Fruit fly (Drosophila melanogaster) whole organism, prepupa: ENCODE data around the gene Tbc1d22.

Experiments
- CG10631 ChIP-seq: fragments of 200-800 bp; sonication (Bioruptor generic); optimal IDR thresholded peaks from 2 replicates; lab custom pipeline; 2016; ENCODE audit warnings: missing biosample characterization, missing genetic modification characterization
- CG11762 ChIP-seq: fragments of 200-800 bp; sonication (Bioruptor generic); optimal IDR thresholded peaks from 3 replicates; lab custom pipeline; 2016; ENCODE audit warnings: missing biosample characterization, missing genetic modification characterization; ENCODE audit not compliant: insufficient read depth
- CG11902 ChIP-seq: fragments of 200-800 bp; sonication (Bioruptor generic); optimal IDR thresholded peaks from 3 replicates; lab custom pipeline; 2016; ENCODE audit warnings: missing biosample characterization, missing genetic modification characterization
- CG15336 ChIP-seq: fragments of 200-800 bp; sonication (Bioruptor generic); IDR thresholded peaks from 2 replicates; pipeline ENCODE4 v1.3.6; 2022; ENCODE audit warnings: missing biosample characterization, missing genetic modification characterization
- CG1621 ChIP-seq: fragments of 200-800 bp; sonication (Bioruptor generic); optimal IDR thresholded peaks from 3 replicates; lab custom pipeline; 2018; ENCODE audit warnings: missing biosample characterization, mild to moderate bottlenecking, missing genetic modification characterization
- CG16779 ChIP-seq: fragments of 200-800 bp; sonication (Bioruptor generic); optimal IDR thresholded peaks from 3 replicates; lab custom pipeline; 2017; ENCODE audit warnings: missing biosample characterization, mild to moderate bottlenecking, missing genetic modification characterization
- CG3032 ChIP-seq: fragments of 200-800 bp; optimal IDR thresholded peaks from 2 replicates; lab custom pipeline; 2019; ENCODE audit warnings: missing biosample characterization, mild to moderate bottlenecking, missing genetic modification characterization, moderate library complexity
- CG31627 ChIP-seq: fragments of 200-800 bp; sonication (Bioruptor generic); optimal IDR thresholded peaks from 3 replicates; lab custom pipeline; 2016; ENCODE audit warnings: missing biosample characterization, missing genetic modification characterization
- CG34406 ChIP-seq: fragments of 200-800 bp; sonication (Bioruptor generic); optimal IDR thresholded peaks from 3 replicates; lab custom pipeline; 2016; ENCODE audit warnings: missing biosample characterization, missing genetic modification characterization
- CG3919 ChIP-seq: fragments of 200-800 bp; sonication (Bioruptor generic); optimal IDR thresholded peaks from 3 replicates; lab custom pipeline; 2016; ENCODE audit warnings: missing biosample characterization, missing genetic modification characterization
- CG6163 ChIP-seq: fragments of 200-800 bp; sonication (Bioruptor generic); IDR thresholded peaks from 3 replicates; pipeline ENCODE4 v1.3.6; 2022; ENCODE audit warnings: missing biosample characterization, missing genetic modification characterization
- CG6792 ChIP-seq: fragments of 200-800 bp; sonication (Bioruptor generic); optimal IDR thresholded peaks from 3 replicates; lab custom pipeline; 2016; ENCODE audit warnings: missing biosample characterization, missing genetic modification characterization
- CG6808 ChIP-seq: fragments of 200-800 bp; sonication (Bioruptor generic); optimal IDR thresholded peaks from 3 replicates; lab custom pipeline; 2017; ENCODE audit warnings: missing biosample characterization, missing genetic modification characterization, mild to moderate bottlenecking, moderate library complexity, missing genetic modification reagents
- CG8119 ChIP-seq: fragments of 200-800 bp; sonication (Bioruptor generic); IDR thresholded peaks from 3 replicates; pipeline ENCODE4 v1.3.6; 2022; ENCODE audit warnings: missing biosample characterization, missing genetic modification characterization
- CG8632 ChIP-seq: fragments of 200-800 bp; sonication (Bioruptor generic); optimal IDR thresholded peaks from 3 replicates; lab custom pipeline; 2016; ENCODE audit warnings: missing biosample characterization, missing genetic modification characterization
- Eip75B ChIP-seq: fragments of 200-800 bp; sonication (Bioruptor generic); optimal IDR thresholded peaks from 3 replicates; lab custom pipeline; 2016; ENCODE audit warnings: missing biosample characterization, missing genetic modification characterization
- Eip78C ChIP-seq: fragments of 200-800 bp; sonication (Bioruptor generic); peaks from one replicate; lab custom pipeline; 2016; ENCODE audit warnings: missing biosample characterization, missing genetic modification characterization
- Eip93F ChIP-seq: fragments of 200-800 bp; sonication (Bioruptor generic); optimal IDR thresholded peaks from 2 replicates; lab custom pipeline; 2016; ENCODE audit warnings: missing biosample characterization, mild to moderate bottlenecking, missing genetic modification characterization
- Ets21C ChIP-seq: fragments of 200-800 bp; sonication (Bioruptor generic); optimal IDR thresholded peaks from 3 replicates; lab custom pipeline; 2016; ENCODE audit warnings: missing biosample characterization, missing genetic modification characterization
- Ets96B ChIP-seq: fragments of 200-800 bp; optimal IDR thresholded peaks from 2 replicates; lab custom pipeline; 2019; ENCODE audit warnings: missing biosample characterization, mild to moderate bottlenecking, missing genetic modification characterization, moderate library complexity
- Gug ChIP-seq: fragments of 200-800 bp; sonication (Bioruptor generic); IDR thresholded peaks from 2 replicates; pipeline ENCODE4 v1.3.6; 2022; ENCODE audit warnings: missing biosample characterization, missing genetic modification characterization
- Hr38 ChIP-seq: sonication (Bioruptor generic); optimal IDR thresholded peaks from 2 replicates; lab custom pipeline; 2016; ENCODE audit warnings: missing biosample characterization, missing genetic modification characterization
- Hr39 ChIP-seq: fragments of 200-800 bp; sonication (Bioruptor generic); optimal IDR thresholded peaks from 2 replicates; lab custom pipeline; 2016; ENCODE audit warnings: missing biosample characterization, missing genetic modification characterization
- Lpt ChIP-seq: fragments of 200-800 bp; sonication (Bioruptor generic); optimal IDR thresholded peaks from 3 replicates; lab custom pipeline; 2016; ENCODE audit warnings: missing biosample characterization, missing genetic modification characterization
- Met ChIP-seq: fragments of 200-800 bp; sonication (Bioruptor generic); optimal IDR thresholded peaks from 3 replicates; lab custom pipeline; 2016; ENCODE audit warnings: missing biosample characterization, missing genetic modification characterization
- OdsH ChIP-seq: fragments of 200-800 bp; sonication (Bioruptor generic); optimal IDR thresholded peaks from 3 replicates; lab custom pipeline; 2016; ENCODE audit warnings: missing biosample characterization, missing genetic modification characterization
- Sox102F ChIP-seq: fragments of 200-800 bp; sonication (Bioruptor generic); optimal IDR thresholded peaks from 2 replicates; lab custom pipeline; 2016; ENCODE audit warnings: missing biosample characterization, mild to moderate bottlenecking, missing genetic modification characterization
- Sox14 ChIP-seq: fragments of 200-800 bp; sonication (Bioruptor generic); optimal IDR thresholded peaks from 3 replicates; lab custom pipeline; 2016; ENCODE audit warnings: missing biosample characterization, missing genetic modification characterization
- achi ChIP-seq: fragments of 200-800 bp; sonication (Bioruptor generic); optimal IDR thresholded peaks from 3 replicates; lab custom pipeline; 2016; ENCODE audit warnings: missing biosample characterization, missing genetic modification characterization
- acj6 ChIP-seq: fragments of 200-800 bp; sonication (Bioruptor generic); optimal IDR thresholded peaks from 3 replicates; lab custom pipeline; 2016; ENCODE audit warnings: missing biosample characterization, missing genetic modification characterization
- cyc ChIP-seq: fragments of 200-800 bp; sonication (Bioruptor generic); optimal IDR thresholded peaks from 3 replicates; lab custom pipeline; 2016; ENCODE audit warnings: missing biosample characterization, missing genetic modification characterization
- dac ChIP-seq: fragments of 200-800 bp; sonication (Bioruptor generic); optimal IDR thresholded peaks from 2 replicates; lab custom pipeline; 2017; ENCODE audit warnings: missing biosample characterization, mild to moderate bottlenecking, missing genetic modification characterization
- eg ChIP-seq: fragments of 200-800 bp; sonication (Bioruptor generic); IDR thresholded peaks from 3 replicates; pipeline ENCODE4 v1.3.6; 2022; ENCODE audit warnings: missing biosample characterization, missing genetic modification characterization
- esn ChIP-seq: fragments of 200-800 bp; sonication (Bioruptor generic); optimal IDR thresholded peaks from 2 replicates; lab custom pipeline; 2016; ENCODE audit warnings: missing biosample characterization, mild to moderate bottlenecking, missing genetic modification characterization, moderate library complexity
- fd85E ChIP-seq: fragments of 200-800 bp; sonication (Bioruptor generic); optimal IDR thresholded peaks from 3 replicates; lab custom pipeline; 2016; ENCODE audit warnings: missing biosample characterization, missing genetic modification characterization
- fkh ChIP-seq: fragments of 200-800 bp; sonication (Bioruptor generic); optimal IDR thresholded peaks from 3 replicates; lab custom pipeline; 2017; ENCODE audit warnings: missing biosample characterization, mild to moderate bottlenecking, missing genetic modification characterization, moderate library complexity
- lz ChIP-seq: fragments of 200-800 bp; sonication (Bioruptor generic); optimal IDR thresholded peaks from 3 replicates; lab custom pipeline; 2016; ENCODE audit warnings: missing biosample characterization, missing genetic modification characterization
- net ChIP-seq: fragments of 200-800 bp; sonication (Bioruptor generic); optimal IDR thresholded peaks from 3 replicates; lab custom pipeline; 2016; ENCODE audit warnings: missing biosample characterization, missing genetic modification characterization
- pdm3 ChIP-seq: fragments of 200-800 bp; sonication (Bioruptor generic); optimal IDR thresholded peaks from 3 replicates; lab custom pipeline; 2016; ENCODE audit warnings: missing biosample characterization, missing genetic modification characterization
- spab ChIP-seq: fragments of 200-800 bp; sonication (Bioruptor generic); optimal IDR thresholded peaks from 2 replicates; lab custom pipeline; 2017; ENCODE audit warnings: missing biosample characterization, mild to moderate bottlenecking, missing genetic modification characterization, missing genetic modification reagents
- ss ChIP-seq, 2 experiments: fragments of 200-800 bp; sonication (Bioruptor generic); optimal IDR thresholded peaks; 2 replicates in 1 of 2; 3 replicates in 1 of 2; lab custom pipeline; 2017 to 2018; ENCODE audit warnings: mild to moderate bottlenecking in 2 of 2, missing biosample characterization in 2 of 2, missing genetic modification characterization in 2 of 2, moderate library complexity in 1 of 2
- svp ChIP-seq: fragments of 200-800 bp; sonication (Bioruptor generic); peaks from one replicate; lab custom pipeline; 2016; ENCODE audit warnings: missing biosample characterization, missing genetic modification characterization
- vri ChIP-seq: fragments of 200-800 bp; sonication (Bioruptor generic); optimal IDR thresholded peaks from 3 replicates; lab custom pipeline; 2016; ENCODE audit warnings: missing biosample characterization, mild to moderate bottlenecking, missing genetic modification characterization

Gene Tbc1d22

DNA sequence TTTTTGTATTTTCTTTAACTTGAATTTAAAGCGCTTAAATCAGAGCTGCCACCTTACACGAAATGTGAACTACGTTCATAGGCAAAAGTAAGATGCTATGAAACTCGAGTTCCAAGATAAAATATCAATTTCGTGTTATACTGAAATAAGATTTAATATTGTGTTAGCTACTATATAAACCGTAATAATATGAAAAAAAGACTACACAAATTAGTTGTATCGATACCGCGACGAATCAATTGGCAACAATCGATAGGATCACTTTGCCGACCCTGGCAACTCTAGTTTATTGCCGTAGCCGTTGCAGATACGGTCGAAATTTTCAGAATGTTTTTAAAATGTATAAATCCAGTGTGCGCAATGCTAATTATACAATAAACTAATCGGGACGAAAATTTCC is 38.5 kb downstream of the Tbc1d22 start, which contains the start of gene SNF4Agamma:
Gene SNF4Agamma (plus strand): TSS at position 282 of the 400 bp plus-strand sequence.
- TF ChIP-seq Hr39 (GFP tag; lab: Kevin White, UChicago) (peak; percentile 9), CG1621 (tag; lab: Kevin White, UChicago) (peak; percentile 77), Eip75B (GFP tag; lab: Kevin White, UChicago) (no peak), CG16779 (tag; lab: Kevin White, UChicago) (no peak), esn (GFP tag; lab: Kevin White, UChicago) (peak; percentile 55), Ets21C (GFP tag; lab: Kevin White, UChicago) (no peak), pdm3 (GFP tag; lab: Kevin White, UChicago) (no peak), Eip78C (peak; percentile 73), CG3032 (tag; lab: Kevin White, UChicago) (peak; percentile 6), OdsH (GFP tag; lab: Kevin White, UChicago) (no peak), cyc (GFP tag; lab: Kevin White, UChicago) (no peak), CG11762 (GFP tag; lab: Kevin White, UChicago) (no peak), CG34406 (no peak), CG31627 (GFP tag; lab: Kevin White, UChicago) (peak; percentile 16), acj6 (GFP tag; lab: Kevin White, UChicago) (peak; percentile 2), CG6163 (no peak), lz (peak; percentile 51), CG10631 (peak; percentile 25), CG11902 (GFP tag; lab: Kevin White, UChicago) (no peak), Sox102F (GFP tag; lab: Kevin White, UChicago) (no peak), CG6792 (GFP tag; lab: Kevin White, UChicago) (no peak), vri (no peak), spab (GFP tag; lab: Kevin White, UChicago) (no peak)

DNA sequence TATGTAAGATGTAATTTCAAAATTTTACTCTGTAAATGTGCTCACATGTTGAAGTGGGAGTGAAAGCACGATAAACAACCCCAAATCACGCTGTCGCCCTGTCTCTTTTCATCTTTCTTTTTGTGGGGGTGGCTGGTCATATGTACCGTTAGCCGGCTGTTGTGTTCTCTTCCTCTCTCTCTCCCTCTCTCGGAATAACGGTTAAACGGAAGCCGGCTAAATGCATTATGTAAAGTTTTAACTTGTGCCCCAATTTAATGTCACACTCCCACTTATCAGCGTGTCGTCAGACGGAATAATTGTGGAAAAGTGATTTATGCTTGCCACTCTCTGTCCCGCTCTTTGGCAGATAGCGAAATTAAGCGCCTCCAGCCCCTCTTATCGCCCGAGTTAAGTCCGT is 39.3 kb downstream of the Tbc1d22 start:
- TF ChIP-seq vri, result peak; percentile 65
- no peak for TF ChIP-seq ss (GFP tag; optimal IDR thresholded peaks at IDR 0.05; lab: Kevin White, UChicago)
- TF ChIP-seq, all 60 proteins: peak for 1

DNA sequence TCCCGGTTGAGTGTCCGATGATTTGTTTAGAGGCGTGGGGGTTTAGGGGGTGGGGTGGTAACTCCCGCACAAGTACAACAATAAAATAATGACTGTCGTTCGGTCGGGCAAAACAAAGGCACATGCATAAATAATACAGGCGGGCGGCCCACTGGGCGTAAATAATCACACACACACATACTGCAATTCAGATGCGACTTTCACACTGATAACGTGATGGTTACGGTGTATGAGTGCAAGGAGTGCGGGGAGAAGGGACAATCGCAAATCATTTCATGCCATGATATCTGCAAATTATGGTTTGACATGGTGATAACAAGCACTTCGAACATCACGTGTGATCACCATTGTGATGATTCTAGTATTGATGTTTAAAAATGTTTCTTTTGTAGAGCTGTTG is 48.1 kb downstream of the Tbc1d22 start:
- TF ChIP-seq CG15336 (GFP tag; lab: Robert Waterston, UW) (no peak), ss (GFP tag; optimal IDR thresholded peaks at IDR 0.05; lab: Kevin White, UChicago) (peak in 1 of 2 experiments; percentile 9), CG3032 (tag; lab: Kevin White, UChicago) (no peak), CG8632 (GFP tag; lab: Kevin White, UChicago) (no peak), svp (peak; percentile 87), fkh (peak; percentile 20), vri (peak; percentile 85), Ets96B (tag; lab: Kevin White, UChicago) (no peak), Eip93F (peak; percentile 37), Eip78C (peak; percentile 63), CG6808 (GFP tag; lab: Kevin White, UChicago) (no peak), CG3919 (GFP tag; lab: Kevin White, UChicago) (peak; percentile 9), Ets21C (GFP tag; lab: Kevin White, UChicago) (no peak), Sox14 (peak; percentile 67), CG6163 (0 out of 3 replicates have a peak, but pooled peaks have one; percentile 23), spab (GFP tag; lab: Kevin White, UChicago) (no peak), CG34406 (no peak)

DNA sequence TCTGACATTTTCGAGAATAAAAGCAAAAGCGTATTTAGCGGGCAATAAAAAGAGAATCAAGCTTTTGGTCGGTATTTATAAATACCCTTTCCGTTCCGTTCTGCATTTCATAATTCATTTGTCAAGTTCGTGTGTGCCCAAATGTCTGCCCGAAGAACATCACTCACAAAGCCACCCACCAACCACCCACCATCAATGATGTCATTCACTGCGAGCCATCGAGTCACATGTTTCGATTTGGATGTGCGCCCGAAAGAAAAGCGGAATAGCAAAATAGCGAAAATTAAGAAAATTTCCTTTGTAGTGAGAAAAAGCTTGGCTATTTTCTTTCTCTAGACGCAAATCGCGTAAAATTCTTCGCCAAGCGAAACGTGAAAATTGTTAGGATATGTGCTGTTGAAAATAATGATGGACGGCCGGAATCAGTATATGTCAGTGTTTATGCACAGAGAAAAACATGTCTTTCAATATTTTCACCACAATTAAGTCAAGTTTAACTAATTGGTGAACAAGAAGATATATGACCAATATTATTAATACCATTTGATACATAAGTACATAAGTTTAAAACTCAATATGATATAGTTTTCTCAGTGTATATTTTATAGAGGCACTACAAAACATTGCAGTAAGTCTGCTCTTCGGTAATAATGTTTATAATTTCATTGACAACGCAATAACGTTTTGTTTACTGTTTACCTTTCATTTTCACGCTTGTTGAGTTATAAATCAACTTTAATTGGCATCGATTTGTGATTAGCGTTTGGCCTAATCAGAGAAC is 49.3 kb downstream of the Tbc1d22 start:
- TF ChIP-seq CG6808 (GFP tag; lab: Kevin White, UChicago) (no peak), CG3919 (GFP tag; lab: Kevin White, UChicago) (no peak), svp (peak; percentile 54), Hr38 (GFP tag; lab: Kevin White, UChicago) (no peak), Hr39 (GFP tag; lab: Kevin White, UChicago) (peak; percentile 30), CG11762 (GFP tag; lab: Kevin White, UChicago) (no peak), achi (GFP tag; lab: Kevin White, UChicago) (peak; percentile 23), ss (GFP tag; optimal IDR thresholded peaks at IDR 0.05; lab: Kevin White, UChicago) (no peak), Ets21C (GFP tag; lab: Kevin White, UChicago) (peak; percentile 5), fd85E (GFP tag; lab: Kevin White, UChicago) (no peak), spab (GFP tag; lab: Kevin White, UChicago) (no peak), eg (GFP tag; lab: Robert Waterston, UW) (peak; percentile 62; the same call in 1 of the 3 replicates), Eip93F (no peak), net (peak; percentile 40), Gug (GFP tag; lab: Robert Waterston, UW) (peak; percentile 65; the same call in 1 of the 2 replicates), CG3032 (tag; lab: Kevin White, UChicago) (peak; percentile 4), Met (GFP tag; lab: Kevin White, UChicago) (peak; percentile 47), CG11902 (GFP tag; lab: Kevin White, UChicago) (no peak), CG15336 (GFP tag; lab: Robert Waterston, UW) (peak; percentile 73), dac (GFP tag; lab: Kevin White, UChicago) (no peak), CG8119 (GFP tag; lab: Robert Waterston, UW) (peak; percentile 52; the same call in 2 of the 3 replicates), CG31627 (GFP tag; lab: Kevin White, UChicago) (peak; percentile 48), Lpt (peak; percentile 5)
